Worm (Caenorhabditis elegans) whole organism, L1 larva: ENCODE data around the gene kbp-4.
A peak's percentile ranks its signal among the peaks of the same experiment; 100 is the strongest.

Experiments used
- F16B12.6 ChIP-seq: fragments of 150-350 bp; optimal IDR thresholded peaks from 2 replicates; lab custom pipeline; 2014; ENCODE audit warnings: missing biosample characterization, missing genetic modification characterization
- Y116A8C.19 ChIP-seq: sonication (generic microtip); optimal IDR thresholded peaks from 2 replicates; lab custom pipeline; 2016; ENCODE audit warnings: missing compliant biosample characterization, missing genetic modification characterization, borderline replicate concordance
- aha-1 ChIP-seq: fragments of 150-350 bp; optimal IDR thresholded peaks from 2 replicates; lab custom pipeline; 2014; ENCODE audit warnings: missing biosample characterization, missing genetic modification characterization
- aly-2 ChIP-seq: fragments of 150-350 bp; optimal IDR thresholded peaks from 2 replicates; lab custom pipeline; 2014; ENCODE audit warnings: missing biosample characterization, missing genetic modification characterization
- blmp-1 ChIP-seq: fragments of 150-350 bp; optimal IDR thresholded peaks from 2 replicates; lab custom pipeline; 2014; ENCODE audit warnings: missing biosample characterization, missing genetic modification characterization
- ceh-90 ChIP-seq: sonication (generic microtip); optimal IDR thresholded peaks from 2 replicates; lab custom pipeline; 2016; ENCODE audit warnings: missing genetic modification characterization, missing compliant biosample characterization
- efl-1 ChIP-seq, 4 experiments: fragments of 150-350 bp; optimal IDR thresholded peaks in 3 of 4; peaks in 1 of 4; 1 replicate in 1 of 4; 2 replicates in 3 of 4; lab custom pipeline; 2014; ENCODE audit warnings: missing biosample characterization in 2 of 4, missing genetic modification characterization in 2 of 4, missing genetic modification reagents in 2 of 4
- egl-13 ChIP-seq: sonication (generic microtip); optimal IDR thresholded peaks from 2 replicates; lab custom pipeline; 2016; ENCODE audit warnings: missing genotype, missing genetic modification reagents, missing genetic modification characterization, missing compliant biosample characterization
- elt-3 ChIP-seq, 6 experiments: fragments of 150-350 bp in 1 of 6; sonication (generic microtip); optimal IDR thresholded peaks; 2 replicates each; lab custom pipeline; 2017 to 2018; ENCODE audit warnings: missing biosample characterization in 6 of 6, missing genetic modification characterization in 6 of 6, inconsistent platforms in 1 of 6
- ets-5 ChIP-seq: fragments of 200-800 bp; sonication (Bioruptor generic); IDR thresholded peaks from 2 replicates; pipeline ENCODE4 v1.3.6; 2022; ENCODE audit warnings: missing genetic modification characterization, missing compliant biosample characterization
- fkh-4 ChIP-seq: sonication (generic microtip); optimal IDR thresholded peaks from 2 replicates; lab custom pipeline; 2016; ENCODE audit warnings: missing compliant biosample characterization, missing genetic modification characterization, borderline replicate concordance
- fkh-8 ChIP-seq: sonication (generic microtip); optimal IDR thresholded peaks from 2 replicates; lab custom pipeline; 2016; ENCODE audit warnings: mild to moderate bottlenecking, missing genetic modification characterization, missing compliant biosample characterization
- hlh-17 ChIP-seq: fragments of 200-800 bp; sonication (Bioruptor generic); optimal IDR thresholded peaks from 2 replicates; lab custom pipeline; 2018; ENCODE audit warnings: missing genetic modification characterization, mild to moderate bottlenecking, missing compliant biosample characterization, moderate library complexity, borderline replicate concordance
- hpl-2 ChIP-seq: fragments of 150-350 bp; optimal IDR thresholded peaks from 2 replicates; lab custom pipeline; 2014; ENCODE audit warnings: missing biosample characterization, missing genetic modification reagents, missing genetic modification characterization
- irx-1 ChIP-seq: sonication (generic microtip); optimal IDR thresholded peaks from 2 replicates; lab custom pipeline; 2016; ENCODE audit warnings: missing genetic modification characterization, missing compliant biosample characterization
- isw-1 ChIP-seq: fragments of 200-800 bp; sonication (Bioruptor generic); IDR thresholded peaks from 2 replicates; pipeline ENCODE4 v1.3.6; 2022; ENCODE audit warnings: missing genetic modification characterization, missing compliant biosample characterization
- lin-13 ChIP-seq: fragments of 150-350 bp; optimal IDR thresholded peaks from 2 replicates; lab custom pipeline; 2014; ENCODE audit warnings: missing biosample characterization, missing genetic modification reagents, missing genetic modification characterization
- lin-14 ChIP-seq: fragments of 200-800 bp; sonication (Bioruptor generic); optimal IDR thresholded peaks from 2 replicates; lab custom pipeline; 2018; ENCODE audit warnings: mild to moderate bottlenecking, missing genetic modification characterization, moderate library complexity, missing compliant biosample characterization
- lin-35 ChIP-seq, 2 experiments: fragments of 150-350 bp; optimal IDR thresholded peaks; 2 replicates each; lab custom pipeline; 2014; ENCODE audit warnings: missing biosample characterization in 2 of 2, missing genetic modification characterization in 2 of 2, missing genetic modification reagents in 2 of 2
- lin-39 ChIP-seq: fragments of 150-350 bp; optimal IDR thresholded peaks from 2 replicates; lab custom pipeline; 2014; ENCODE audit warnings: missing biosample characterization, missing genetic modification reagents, missing genetic modification characterization
- lir-3 ChIP-seq: sonication (generic microtip); optimal IDR thresholded peaks from 2 replicates; lab custom pipeline; 2016; ENCODE audit warnings: mild to moderate bottlenecking, missing genetic modification characterization, moderate library complexity, missing compliant biosample characterization; ENCODE audit not compliant: poor library complexity
- lsy-2 ChIP-seq, 2 experiments: fragments of 150-350 bp; optimal IDR thresholded peaks; 2 replicates each; lab custom pipeline; 2014; ENCODE audit warnings: missing biosample characterization in 2 of 2, missing genetic modification characterization in 2 of 2
- mab-9 ChIP-seq: fragments of 200-800 bp; sonication (Bioruptor generic); IDR thresholded peaks from 2 replicates; pipeline ENCODE4 v1.3.6; 2022; ENCODE audit warnings: missing genetic modification reagents, missing genetic modification characterization, missing compliant biosample characterization
- mdl-1 ChIP-seq, 2 experiments: fragments of 150-350 bp; optimal IDR thresholded peaks; 2 replicates each; lab custom pipeline; 2014 to 2017; ENCODE audit warnings: missing biosample characterization in 2 of 2, missing genetic modification characterization in 2 of 2, inconsistent platforms in 1 of 2
- nhr-11 ChIP-seq: fragments of 150-350 bp; optimal IDR thresholded peaks from 2 replicates; lab custom pipeline; 2014; ENCODE audit warnings: missing biosample characterization, missing genetic modification characterization
- nhr-76 ChIP-seq: sonication (generic microtip); optimal IDR thresholded peaks from 2 replicates; lab custom pipeline; 2017; ENCODE audit warnings: missing biosample characterization, missing genetic modification characterization
- nhr-84 ChIP-seq: sonication (generic microtip); optimal IDR thresholded peaks from 2 replicates; lab custom pipeline; 2017; ENCODE audit warnings: missing biosample characterization, missing genetic modification characterization
- nhr-85 ChIP-seq: sonication (generic microtip); peaks from one replicate; lab custom pipeline; 2016; ENCODE audit warnings: missing genetic modification characterization, inconsistent platforms, missing compliant biosample characterization
- pag-3 ChIP-seq: sonication (generic microtip); optimal IDR thresholded peaks from 2 replicates; lab custom pipeline; 2017; ENCODE audit warnings: missing genetic modification characterization, mild to moderate bottlenecking, missing compliant biosample characterization, antibody characterized with exemption, borderline replicate concordance; ENCODE audit not compliant: insufficient read depth
- pax-3 ChIP-seq: fragments of 200-800 bp; sonication (Bioruptor generic); optimal IDR thresholded peaks from 2 replicates; lab custom pipeline; 2018; ENCODE audit warnings: mild to moderate bottlenecking, missing genetic modification characterization, moderate library complexity, missing compliant biosample characterization
- pqm-1 ChIP-seq: sonication (generic microtip); optimal IDR thresholded peaks from 3 replicates; lab custom pipeline; 2017; ENCODE audit warnings: missing biosample characterization, missing genetic modification characterization
- rnt-1 ChIP-seq: sonication (generic microtip); optimal IDR thresholded peaks from 2 replicates; lab custom pipeline; 2016; ENCODE audit warnings: mild to moderate bottlenecking, missing genetic modification characterization, moderate library complexity, missing compliant biosample characterization
- skn-1 ChIP-seq: fragments of 150-350 bp; optimal IDR thresholded peaks from 2 replicates; lab custom pipeline; 2014; ENCODE audit warnings: missing biosample characterization, missing genetic modification characterization
- snpc-4 ChIP-seq: fragments of 150-350 bp; optimal IDR thresholded peaks from 2 replicates; lab custom pipeline; 2014; ENCODE audit warnings: missing biosample characterization, missing genetic modification characterization
- snu-23 ChIP-seq: sonication (generic microtip); optimal IDR thresholded peaks from 2 replicates; lab custom pipeline; 2016; ENCODE audit warnings: missing genetic modification characterization, missing compliant biosample characterization
- sox-4 ChIP-seq: sonication (generic microtip); optimal IDR thresholded peaks from 2 replicates; lab custom pipeline; 2016; ENCODE audit warnings: missing genetic modification characterization, missing compliant biosample characterization
- unc-30 ChIP-seq: sonication (generic microtip); optimal IDR thresholded peaks from 2 replicates; lab custom pipeline; 2017; ENCODE audit warnings: missing biosample characterization, missing genetic modification characterization
- unc-62 ChIP-seq: fragments of 150-350 bp; optimal IDR thresholded peaks from 2 replicates; lab custom pipeline; 2014; ENCODE audit warnings: missing biosample characterization, missing genetic modification reagents, missing genetic modification characterization
- unc-86 ChIP-seq: sonication (generic microtip); optimal IDR thresholded peaks from 2 replicates; lab custom pipeline; 2016; ENCODE audit warnings: missing genetic modification characterization, missing compliant biosample characterization
- unc-98 ChIP-seq: fragments of 200-800 bp; sonication (Bioruptor generic); IDR thresholded peaks from 2 replicates; pipeline ENCODE4 v1.3.6; 2022; ENCODE audit warnings: missing genetic modification characterization, missing compliant biosample characterization
- vab-15 ChIP-seq: sonication (generic microtip); optimal IDR thresholded peaks from 2 replicates; lab custom pipeline; 2017; ENCODE audit warnings: missing genotype, mild to moderate bottlenecking, missing genetic modification characterization, missing compliant biosample characterization
- xbp-1 ChIP-seq: sonication (generic microtip); optimal IDR thresholded peaks from 2 replicates; lab custom pipeline; 2016; ENCODE audit warnings: missing genetic modification characterization, missing compliant biosample characterization

Gene kbp-4

DNA sequence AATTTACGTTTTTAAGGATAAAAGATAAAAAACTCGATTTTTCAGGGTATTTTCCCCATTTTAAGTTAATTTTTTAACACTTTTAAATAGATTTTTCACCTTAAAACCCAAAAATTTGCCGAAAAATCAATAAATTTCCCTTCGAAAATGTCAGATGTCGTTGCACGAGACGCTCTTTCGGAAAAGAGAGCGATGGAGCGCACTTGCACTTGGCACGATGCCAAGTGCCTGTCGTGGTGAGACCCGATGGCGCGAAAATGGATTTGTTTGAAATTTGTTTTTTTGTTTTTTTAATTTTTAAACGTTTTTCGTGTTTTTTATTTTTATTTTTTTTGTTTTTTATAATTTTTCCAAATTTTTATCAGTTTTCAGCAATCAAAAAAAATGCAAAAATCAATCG, at the start of gene kbp-4, which contains the start of gene rab-18 (continued):
- TF ChIP-seq sox-4 (no peak), nhr-84 (tag; lab: Kevin White, UChicago) (no peak), unc-62 (GFP tag; lab: Kevin White, UChicago) (no peak), lin-35 (GFP tag; optimal IDR thresholded peaks at IDR 0.05; lab: Kevin White, UChicago) (peak; percentile 97 to 99), Y116A8C.19 (tag; lab: Kevin White, UChicago) (no peak), unc-98 (GFP tag; lab: Robert Waterston, UW) (peak; percentile 30; the same call in 1 of the 2 replicates), nhr-11 (peak; percentile 60), irx-1 (peak; percentile 78), pqm-1 (no peak), lin-39 (tag; lab: Kevin White, UChicago) (peak; percentile 78), pax-3 (peak; percentile 79), F16B12.6 (tag; lab: Kevin White, UChicago) (peak; percentile 69), nhr-85 (tag; lab: Kevin White, UChicago) (peak; percentile 96), egl-13 (peak; percentile 89), vab-15 (peak; percentile 32), aha-1 (tag; lab: Kevin White, UChicago) (peak; percentile 46), unc-30 (tag; lab: Kevin White, UChicago) (no peak), elt-3 (tag; optimal IDR thresholded peaks at IDR 0.05; lab: Kevin White, UChicago) (peak in 4 of 6 experiments; percentile 59 to 99 (median 80)), lin-14 (GFP tag; lab: Kevin White, UChicago) (peak; percentile 97), fkh-4 (no peak), lir-3 (tag; lab: Kevin White, UChicago) (no peak), lin-13 (GFP tag; lab: Kevin White, UChicago) (peak; percentile 96), unc-86 (tag; lab: Kevin White, UChicago) (peak; percentile 94), xbp-1 (peak; percentile 97), blmp-1 (peak; percentile 91), snu-23 (GFP tag; lab: Kevin White, UChicago) (peak; percentile 98), ceh-90 (tag; lab: Kevin White, UChicago) (no peak), nhr-76 (tag; lab: Kevin White, UChicago) (no peak), isw-1 (peak; percentile 90), snpc-4 (tag; lab: Kevin White, UChicago) (peak; percentile 88), fkh-8 (tag; lab: Kevin White, UChicago) (peak; percentile 96), skn-1 (tag; lab: Kevin White, UChicago) (peak; percentile 97)

ce11 chrIII:1030965-1031364, 49.7 kb upstream of the kbp-4 start, which contains the start of the genes clc-26 and E_BE45912.2:
TSS of gene clc-26 (minus strand) at chrIII:1031065.
TSS of gene E_BE45912.2 (minus strand) at chrIII:1031103.
- TF ChIP-seq rnt-1 (no peak), hlh-17 (GFP tag; lab: Kevin White, UChicago) (no peak), hpl-2 (GFP tag; lab: Kevin White, UChicago) (no peak), lsy-2 (tag; optimal IDR thresholded peaks at IDR 0.05; lab: Kevin White, UChicago) (no peak), mdl-1 (tag; optimal IDR thresholded peaks at IDR 0.05; lab: Kevin White, UChicago) (no peak), nhr-84 (tag; lab: Kevin White, UChicago) (no peak), aly-2 (tag; lab: Kevin White, UChicago) (no peak), nhr-76 (tag; lab: Kevin White, UChicago) (no peak), ets-5 (no peak), mab-9 (no peak)
- TF ChIP-seq, all 84 proteins: peak for 0

- TF ChIP-seq efl-1 (optimal IDR thresholded peaks at IDR 0.05; lab: Kevin White, UChicago): no peak
- TF ChIP-seq efl-1 (GFP tag; optimal IDR thresholded peaks at IDR 0.05 in 1 of 2; lab: Kevin White, UChicago): peak in 1 of 2 experiments; percentile 88
- no peak for TF ChIP-seq nhr-76 (tag; lab: Kevin White, UChicago)
- TF ChIP-seq pag-3: no peak
- TF ChIP-seq isw-1: no peak
- TF ChIP-seq fkh-4: no peak
- TF ChIP-seq snu-23 (GFP tag; lab: Kevin White, UChicago): no peak
- TF ChIP-seq, all 84 proteins: peak for 1
Measured at ce11 chrIII:1034853-1035252, 45.8 kb upstream of the kbp-4 start.
